Worm (Caenorhabditis elegans): Measurements from ENCODE around the gene T19D7.6.

ce11 chrX:621688-622087 lies 48.9 kb downstream of the T19D7.6 start:
- TF ChIP-seq ama-1 (optimal IDR thresholded peaks at IDR 0.05) (no peak), hnd-1 (tag; optimal IDR thresholded peaks at IDR 0.05) (no peak), hmg-4 (GFP tag; optimal IDR thresholded peaks at IDR 0.05) (no peak), tbx-11 (GFP tag; IDR thresholded peaks at IDR 0.05) (no peak), ceh-13 (GFP tag; optimal IDR thresholded peaks at IDR 0.05) (no peak), tra-4 (tag; optimal IDR thresholded peaks at IDR 0.05) (no peak), ceh-36 (tag; optimal IDR thresholded peaks at IDR 0.05) (no peak), sea-1 (GFP tag; conservative IDR thresholded peaks at IDR 0.05) (no peak), B0310.2 (tag; optimal IDR thresholded peaks at IDR 0.05) (no peak), F13C5.2 (tag; optimal IDR thresholded peaks at IDR 0.05) (no peak), ets-7 (tag; optimal IDR thresholded peaks at IDR 0.05) (no peak), flt-1 (GFP tag; IDR thresholded peaks at IDR 0.05) (no peak), tbx-37 (GFP tag; conservative IDR thresholded peaks at IDR 0.05) (no peak)

Data from whole organism, early embryonic.